Fruit fly (Drosophila melanogaster): ENCODE results near the gene Ac13E.

dm6 chrX:15602438-15602837 is 48.4 kb upstream of the Ac13E start:
- TF ChIP-seq fd59A (GFP tag; optimal IDR thresholded peaks at IDR 0.05) (no peak), vri (GFP tag; optimal IDR thresholded peaks at IDR 0.05) (no peak), Sox102F (GFP tag; optimal IDR thresholded peaks at IDR 0.05) (no peak), achi (GFP tag; optimal IDR thresholded peaks at IDR 0.05) (no peak), CG34406 (GFP tag; optimal IDR thresholded peaks at IDR 0.05) (no peak), CG4318 (GFP tag; optimal IDR thresholded peaks at IDR 0.05) (no peak), Eip75B (GFP tag; optimal IDR thresholded peaks at IDR 0.05) (no peak), Sox14 (GFP tag; optimal IDR thresholded peaks at IDR 0.05) (no peak), CG6854 (GFP tag; optimal IDR thresholded peaks at IDR 0.05) (no peak), Eip93F (GFP tag; optimal IDR thresholded peaks at IDR 0.05) (no peak)

Measured in whole organism, prepupa.